Worm (Caenorhabditis elegans) whole organism, L2 larva: ENCODE results near the gene inx-8.

Source experiments
- snpc-4 ChIP-seq: fragments of 150-350 bp; optimal IDR thresholded peaks from 2 replicates; lab custom pipeline; 2014; ENCODE audit warnings: missing biosample characterization, missing genetic modification characterization

Gene inx-8

DNA sequence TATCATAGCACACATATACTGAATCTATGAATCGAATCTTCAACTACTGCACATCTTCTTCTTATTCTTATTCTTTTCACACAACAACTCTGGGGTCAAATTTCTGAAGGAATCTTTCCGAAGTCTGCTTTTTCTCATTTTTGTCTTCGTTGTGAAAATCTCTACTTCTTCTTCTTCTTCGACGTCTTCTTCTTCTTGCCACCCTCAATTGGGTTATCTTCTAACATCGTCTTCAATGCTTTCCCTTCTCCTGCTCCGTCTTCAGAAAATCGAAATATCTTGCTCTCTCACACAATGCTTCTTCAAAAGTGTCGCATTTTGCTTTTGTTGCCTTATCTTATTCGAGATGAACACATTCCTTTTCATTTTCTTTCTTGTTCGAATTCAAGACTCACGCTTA is 49.6 kb downstream of the inx-8 start:
- no peak for TF ChIP-seq snpc-4
